Fruit fly (Drosophila melanogaster) whole organism, prepupa: ENCODE results near the gene CG15385.
A peak's percentile ranks its signal among the peaks of the same experiment; 100 is the strongest.

Experiments used
- Blimp-1 ChIP-seq: fragments of 200-800 bp; sonication (Bioruptor generic); optimal IDR thresholded peaks from 3 replicates; lab custom pipeline; 2017; ENCODE audit warnings: missing biosample characterization, missing genetic modification characterization, mild to moderate bottlenecking, moderate library complexity, missing genetic modification reagents
- CG10631 ChIP-seq: fragments of 200-800 bp; sonication (Bioruptor generic); optimal IDR thresholded peaks from 2 replicates; lab custom pipeline; 2016; ENCODE audit warnings: missing biosample characterization, missing genetic modification characterization
- CG10669 ChIP-seq: fragments of 200-800 bp; sonication (Bioruptor generic); optimal IDR thresholded peaks from 3 replicates; lab custom pipeline; 2018; ENCODE audit warnings: missing biosample characterization, mild to moderate bottlenecking, missing genetic modification characterization, moderate library complexity
- CG11294 ChIP-seq: fragments of 200-800 bp; sonication (Bioruptor generic); IDR thresholded peaks from 2 replicates; pipeline ENCODE4 v1.3.6; 2022; ENCODE audit warnings: missing biosample characterization, missing genetic modification characterization
- CG11762 ChIP-seq: fragments of 200-800 bp; sonication (Bioruptor generic); optimal IDR thresholded peaks from 3 replicates; lab custom pipeline; 2016; ENCODE audit warnings: missing biosample characterization, missing genetic modification characterization; ENCODE audit not compliant: insufficient read depth
- CG15336 ChIP-seq: fragments of 200-800 bp; sonication (Bioruptor generic); IDR thresholded peaks from 2 replicates; pipeline ENCODE4 v1.3.6; 2022; ENCODE audit warnings: missing biosample characterization, missing genetic modification characterization
- CG1621 ChIP-seq: fragments of 200-800 bp; sonication (Bioruptor generic); optimal IDR thresholded peaks from 3 replicates; lab custom pipeline; 2018; ENCODE audit warnings: missing biosample characterization, mild to moderate bottlenecking, missing genetic modification characterization
- CG16779 ChIP-seq: fragments of 200-800 bp; sonication (Bioruptor generic); optimal IDR thresholded peaks from 3 replicates; lab custom pipeline; 2017; ENCODE audit warnings: missing biosample characterization, mild to moderate bottlenecking, missing genetic modification characterization
- CG3032 ChIP-seq: fragments of 200-800 bp; optimal IDR thresholded peaks from 2 replicates; lab custom pipeline; 2019; ENCODE audit warnings: missing biosample characterization, mild to moderate bottlenecking, missing genetic modification characterization, moderate library complexity
- CG32006 ChIP-seq: fragments of 200-800 bp; sonication (Bioruptor generic); optimal IDR thresholded peaks from 3 replicates; lab custom pipeline; 2017; ENCODE audit warnings: missing biosample characterization, mild to moderate bottlenecking, missing genetic modification characterization
- CG3919 ChIP-seq: fragments of 200-800 bp; sonication (Bioruptor generic); optimal IDR thresholded peaks from 3 replicates; lab custom pipeline; 2016; ENCODE audit warnings: missing biosample characterization, missing genetic modification characterization
- CG4318 ChIP-seq: fragments of 200-800 bp; sonication (Bioruptor generic); optimal IDR thresholded peaks from 3 replicates; lab custom pipeline; 2017; ENCODE audit warnings: missing biosample characterization, mild to moderate bottlenecking, missing genetic modification characterization
- CG6163 ChIP-seq: fragments of 200-800 bp; sonication (Bioruptor generic); IDR thresholded peaks from 3 replicates; pipeline ENCODE4 v1.3.6; 2022; ENCODE audit warnings: missing biosample characterization, missing genetic modification characterization
- CG6276 ChIP-seq: fragments of 200-800 bp; sonication (Bioruptor generic); optimal IDR thresholded peaks from 2 replicates; lab custom pipeline; 2017; ENCODE audit warnings: missing biosample characterization, mild to moderate bottlenecking, missing genetic modification characterization
- CG8119 ChIP-seq: fragments of 200-800 bp; sonication (Bioruptor generic); IDR thresholded peaks from 3 replicates; pipeline ENCODE4 v1.3.6; 2022; ENCODE audit warnings: missing biosample characterization, missing genetic modification characterization
- CG8632 ChIP-seq: fragments of 200-800 bp; sonication (Bioruptor generic); optimal IDR thresholded peaks from 3 replicates; lab custom pipeline; 2016; ENCODE audit warnings: missing biosample characterization, missing genetic modification characterization
- CG9139 ChIP-seq: fragments of 200-800 bp; sonication (Bioruptor generic); optimal IDR thresholded peaks from 3 replicates; lab custom pipeline; 2017; ENCODE audit warnings: missing biosample characterization, mild to moderate bottlenecking, missing genetic modification characterization
- Eip78C ChIP-seq: fragments of 200-800 bp; sonication (Bioruptor generic); peaks from one replicate; lab custom pipeline; 2016; ENCODE audit warnings: missing biosample characterization, missing genetic modification characterization
- Eip93F ChIP-seq: fragments of 200-800 bp; sonication (Bioruptor generic); optimal IDR thresholded peaks from 2 replicates; lab custom pipeline; 2016; ENCODE audit warnings: missing biosample characterization, mild to moderate bottlenecking, missing genetic modification characterization
- Hr38 ChIP-seq: sonication (Bioruptor generic); optimal IDR thresholded peaks from 2 replicates; lab custom pipeline; 2016; ENCODE audit warnings: missing biosample characterization, missing genetic modification characterization
- Hr4 ChIP-seq: fragments of 200-800 bp; sonication (Bioruptor generic); optimal IDR thresholded peaks from 3 replicates; lab custom pipeline; 2016; ENCODE audit warnings: missing biosample characterization, missing genetic modification characterization
- Met ChIP-seq: fragments of 200-800 bp; sonication (Bioruptor generic); optimal IDR thresholded peaks from 3 replicates; lab custom pipeline; 2016; ENCODE audit warnings: missing biosample characterization, missing genetic modification characterization
- Sox102F ChIP-seq: fragments of 200-800 bp; sonication (Bioruptor generic); optimal IDR thresholded peaks from 2 replicates; lab custom pipeline; 2016; ENCODE audit warnings: missing biosample characterization, mild to moderate bottlenecking, missing genetic modification characterization
- Sox14 ChIP-seq: fragments of 200-800 bp; sonication (Bioruptor generic); optimal IDR thresholded peaks from 3 replicates; lab custom pipeline; 2016; ENCODE audit warnings: missing biosample characterization, missing genetic modification characterization
- Sox15 ChIP-seq: fragments of 200-800 bp; sonication (Bioruptor generic); optimal IDR thresholded peaks from 3 replicates; lab custom pipeline; 2016; ENCODE audit warnings: missing biosample characterization, missing genetic modification characterization
- achi ChIP-seq: fragments of 200-800 bp; sonication (Bioruptor generic); optimal IDR thresholded peaks from 3 replicates; lab custom pipeline; 2016; ENCODE audit warnings: missing biosample characterization, missing genetic modification characterization
- acj6 ChIP-seq: fragments of 200-800 bp; sonication (Bioruptor generic); optimal IDR thresholded peaks from 3 replicates; lab custom pipeline; 2016; ENCODE audit warnings: missing biosample characterization, missing genetic modification characterization
- dsx ChIP-seq: fragments of 200-800 bp; optimal IDR thresholded peaks from 3 replicates; lab custom pipeline; 2019; ENCODE audit warnings: missing biosample characterization, mild to moderate bottlenecking, missing genetic modification characterization, moderate library complexity; ENCODE audit not compliant: poor library complexity, severe bottlenecking
- eg ChIP-seq: fragments of 200-800 bp; sonication (Bioruptor generic); IDR thresholded peaks from 3 replicates; pipeline ENCODE4 v1.3.6; 2022; ENCODE audit warnings: missing biosample characterization, missing genetic modification characterization
- esn ChIP-seq: fragments of 200-800 bp; sonication (Bioruptor generic); optimal IDR thresholded peaks from 2 replicates; lab custom pipeline; 2016; ENCODE audit warnings: missing biosample characterization, mild to moderate bottlenecking, missing genetic modification characterization, moderate library complexity
- fd59A ChIP-seq: fragments of 200-800 bp; sonication (Bioruptor generic); optimal IDR thresholded peaks from 2 replicates; lab custom pipeline; 2017; ENCODE audit warnings: missing biosample characterization, mild to moderate bottlenecking, missing genetic modification characterization, missing genetic modification reagents
- fd85E ChIP-seq: fragments of 200-800 bp; sonication (Bioruptor generic); optimal IDR thresholded peaks from 3 replicates; lab custom pipeline; 2016; ENCODE audit warnings: missing biosample characterization, missing genetic modification characterization
- fkh ChIP-seq: fragments of 200-800 bp; sonication (Bioruptor generic); optimal IDR thresholded peaks from 3 replicates; lab custom pipeline; 2017; ENCODE audit warnings: missing biosample characterization, mild to moderate bottlenecking, missing genetic modification characterization, moderate library complexity
- lz ChIP-seq: fragments of 200-800 bp; sonication (Bioruptor generic); optimal IDR thresholded peaks from 3 replicates; lab custom pipeline; 2016; ENCODE audit warnings: missing biosample characterization, missing genetic modification characterization
- net ChIP-seq: fragments of 200-800 bp; sonication (Bioruptor generic); optimal IDR thresholded peaks from 3 replicates; lab custom pipeline; 2016; ENCODE audit warnings: missing biosample characterization, missing genetic modification characterization
- pdm3 ChIP-seq: fragments of 200-800 bp; sonication (Bioruptor generic); optimal IDR thresholded peaks from 3 replicates; lab custom pipeline; 2016; ENCODE audit warnings: missing biosample characterization, missing genetic modification characterization
- ss ChIP-seq, 2 experiments: fragments of 200-800 bp; sonication (Bioruptor generic); optimal IDR thresholded peaks; 2 replicates in 1 of 2; 3 replicates in 1 of 2; lab custom pipeline; 2017 to 2018; ENCODE audit warnings: mild to moderate bottlenecking in 2 of 2, missing biosample characterization in 2 of 2, missing genetic modification characterization in 2 of 2, moderate library complexity in 1 of 2
- svp ChIP-seq: fragments of 200-800 bp; sonication (Bioruptor generic); peaks from one replicate; lab custom pipeline; 2016; ENCODE audit warnings: missing biosample characterization, missing genetic modification characterization
- vri ChIP-seq: fragments of 200-800 bp; sonication (Bioruptor generic); optimal IDR thresholded peaks from 3 replicates; lab custom pipeline; 2016; ENCODE audit warnings: missing biosample characterization, mild to moderate bottlenecking, missing genetic modification characterization

The CG15385 gene

dm6 chr2L:2236722-2237121 lies 24.4 kb upstream of the CG15385 start, which contains the start of gene Sec24CD:
TSS of gene Sec24CD (minus strand) at chr2L:2236844.
- TF ChIP-seq Eip93F (GFP tag; lab: Kevin White, UChicago), result peak; percentile 9
- no peak for TF ChIP-seq CG6276
- no peak for TF ChIP-seq Eip78C
- TF ChIP-seq eg (GFP tag; lab: Robert Waterston, UW), result peak; percentile 40; the same call in 1 of the 3 replicates
- peak; percentile 13 for TF ChIP-seq CG3032 (tag; lab: Kevin White, UChicago)
- TF ChIP-seq esn, result peak; percentile 36
- TF ChIP-seq ss (GFP tag; optimal IDR thresholded peaks at IDR 0.05; lab: Kevin White, UChicago), result no peak
- no peak for TF ChIP-seq lz (GFP tag; lab: Kevin White, UChicago)
- TF ChIP-seq svp (GFP tag; lab: Kevin White, UChicago), result peak; percentile 33
- peak; percentile 13; the same call in 1 of the 2 replicates for TF ChIP-seq CG15336 (GFP tag; lab: Robert Waterston, UW)

dm6 chr2L:2228179-2228849 lies 15.9 kb upstream of the CG15385 start:
- TF ChIP-seq lz (GFP tag; lab: Kevin White, UChicago), result no peak
- TF ChIP-seq eg (GFP tag; lab: Robert Waterston, UW), result no peak
- TF ChIP-seq vri (GFP tag; lab: Kevin White, UChicago), result peak; percentile 81
- no peak for TF ChIP-seq net (GFP tag; lab: Kevin White, UChicago)
- TF ChIP-seq CG15336 (GFP tag; lab: Robert Waterston, UW), result 0 out of 2 replicates have a peak, but pooled peaks have one; percentile 16
- TF ChIP-seq Hr38 (GFP tag; lab: Kevin White, UChicago), result no peak
- TF ChIP-seq Met, result no peak
- TF ChIP-seq Blimp-1, result no peak
- no peak for TF ChIP-seq esn
- TF ChIP-seq Sox102F (GFP tag; lab: Kevin White, UChicago), result no peak
- peak; percentile 71 for TF ChIP-seq svp (GFP tag; lab: Kevin White, UChicago)
- no peak for TF ChIP-seq achi (GFP tag; lab: Kevin White, UChicago)
- TF ChIP-seq CG3032 (tag; lab: Kevin White, UChicago), result no peak
- TF ChIP-seq dsx (GFP tag; lab: Kevin White, UChicago), result no peak
- TF ChIP-seq Sox15 (GFP tag; lab: Kevin White, UChicago), result no peak
- TF ChIP-seq Sox14 (GFP tag; lab: Kevin White, UChicago), result peak; percentile 60
- no peak for TF ChIP-seq Hr4 (GFP tag; lab: Kevin White, UChicago)
- no peak for TF ChIP-seq CG10669 (GFP tag; lab: Kevin White, UChicago)
- no peak for TF ChIP-seq CG1621 (tag; lab: Kevin White, UChicago)
- no peak for TF ChIP-seq CG32006 (GFP tag; lab: Kevin White, UChicago)
- no peak for TF ChIP-seq acj6 (GFP tag; lab: Kevin White, UChicago)
- TF ChIP-seq Eip93F (GFP tag; lab: Kevin White, UChicago), result peak; percentile 52
- TF ChIP-seq fd59A (GFP tag; lab: Kevin White, UChicago), result no peak
- no peak for TF ChIP-seq CG6163
- no peak for TF ChIP-seq fd85E (GFP tag; lab: Kevin White, UChicago)
- TF ChIP-seq CG11762 (GFP tag; lab: Kevin White, UChicago), result no peak
- no peak for TF ChIP-seq CG8632 (GFP tag; lab: Kevin White, UChicago)
- peak; percentile 37 for TF ChIP-seq Eip78C
- TF ChIP-seq CG4318 (GFP tag; lab: Kevin White, UChicago), result no peak
- TF ChIP-seq CG10631, result no peak
- no peak for TF ChIP-seq pdm3 (GFP tag; lab: Kevin White, UChicago)
- TF ChIP-seq CG16779, result no peak
- TF ChIP-seq CG6276, result no peak
- TF ChIP-seq CG9139 (GFP tag; lab: Kevin White, UChicago), result no peak
- no peak for TF ChIP-seq CG11294 (GFP tag; lab: Robert Waterston, UW)
- no peak for TF ChIP-seq ss (GFP tag; optimal IDR thresholded peaks at IDR 0.05; lab: Kevin White, UChicago)
- TF ChIP-seq fkh (GFP tag; lab: Kevin White, UChicago), result peak; percentile 58
- no peak for TF ChIP-seq CG8119 (GFP tag; lab: Robert Waterston, UW)
- TF ChIP-seq CG3919 (GFP tag; lab: Kevin White, UChicago), result no peak
- TF ChIP-seq, all 60 proteins: peak for 7
